Worm (Caenorhabditis elegans) whole organism, midembryonic: Measurements from ENCODE around the gene far-3.

ENCODE experiments used
- T22C8.4 ChIP-seq: fragments of 200-800 bp; sonication (Bioruptor generic); IDR thresholded peaks from 2 replicates; pipeline ENCODE4 v1.3.6; 2022; ENCODE audit warnings: missing genetic modification characterization, missing compliant biosample characterization
- cog-1 ChIP-seq: sonication (generic microtip); optimal IDR thresholded peaks from 2 replicates; lab custom pipeline; 2016; ENCODE audit warnings: missing genetic modification characterization, missing compliant biosample characterization
- flt-1 ChIP-seq: fragments of 200-800 bp; sonication (Bioruptor generic); IDR thresholded peaks from 2 replicates; pipeline ENCODE4 v1.3.6; 2022; ENCODE audit warnings: missing genetic modification characterization, missing compliant biosample characterization
- klf-2 ChIP-seq: fragments of 200-800 bp; sonication (Bioruptor generic); conservative IDR thresholded peaks from 2 replicates; pipeline ENCODE4 v1.3.6; 2022; ENCODE audit warnings: missing genetic modification reagents, missing genetic modification characterization, missing compliant biosample characterization
- med-1 ChIP-seq: sonication (generic microtip); optimal IDR thresholded peaks from 2 replicates; lab custom pipeline; 2017; ENCODE audit warnings: missing genetic modification characterization, mild to moderate bottlenecking, missing compliant biosample characterization, antibody characterized with exemption, missing genetic modification reagents; ENCODE audit not compliant: insufficient read depth
- ref-1 ChIP-seq: fragments of 200-800 bp; sonication (Bioruptor generic); conservative IDR thresholded peaks from 2 replicates; pipeline ENCODE4 v1.3.6; 2022; ENCODE audit warnings: missing genetic modification reagents, missing genetic modification characterization, missing compliant biosample characterization
- tab-1 ChIP-seq: fragments of 200-800 bp; sonication (Bioruptor generic); IDR thresholded peaks from 2 replicates; pipeline ENCODE4 v1.3.6; 2022; ENCODE audit warnings: missing genetic modification characterization, missing compliant biosample characterization
- ztf-23 ChIP-seq: fragments of 200-800 bp; sonication (Bioruptor generic); IDR thresholded peaks from 2 replicates; pipeline ENCODE4 v1.3.6; 2022; ENCODE audit warnings: missing genetic modification reagents, missing genetic modification characterization, missing compliant biosample characterization
- ztf-29 ChIP-seq: fragments of 200-800 bp; sonication (Bioruptor generic); IDR thresholded peaks from 2 replicates; pipeline ENCODE4 v1.3.6; 2022; ENCODE audit warnings: missing genetic modification reagents, missing genetic modification characterization, missing compliant biosample characterization

Gene far-3

ce11 chrV:12949607-12950006 is 47.7 kb downstream of the far-3 start, which contains the start of gene T16G1.13:
Gene T16G1.13, plus strand, starts transcription at chrV:12949907.
- TF ChIP-seq ztf-23 (GFP tag; lab: Robert Waterston, UW) (no peak), tab-1 (GFP tag; lab: Robert Waterston, UW) (no peak), klf-2 (GFP tag; lab: Robert Waterston, UW) (no peak), cog-1 (tag; lab: Kevin White, UChicago) (no peak), med-1 (GFP tag; lab: Kevin White, UChicago) (no peak), ztf-29 (GFP tag; lab: Robert Waterston, UW) (no peak), T22C8.4 (no peak), flt-1 (no peak), ref-1 (GFP tag; lab: Robert Waterston, UW) (no peak)
